Fruit fly (Drosophila melanogaster) whole organism, prepupa: Measurements from ENCODE around the gene CG14606.

Experiments
- Blimp-1 ChIP-seq: fragments of 200-800 bp; sonication (Bioruptor generic); optimal IDR thresholded peaks from 3 replicates; lab custom pipeline; 2017; ENCODE audit warnings: missing biosample characterization, missing genetic modification characterization, mild to moderate bottlenecking, moderate library complexity, missing genetic modification reagents
- CG11294 ChIP-seq: fragments of 200-800 bp; sonication (Bioruptor generic); IDR thresholded peaks from 2 replicates; pipeline ENCODE4 v1.3.6; 2022; ENCODE audit warnings: missing biosample characterization, missing genetic modification characterization
- CG11762 ChIP-seq: fragments of 200-800 bp; sonication (Bioruptor generic); optimal IDR thresholded peaks from 3 replicates; lab custom pipeline; 2016; ENCODE audit warnings: missing biosample characterization, missing genetic modification characterization; ENCODE audit not compliant: insufficient read depth
- CG15336 ChIP-seq: fragments of 200-800 bp; sonication (Bioruptor generic); IDR thresholded peaks from 2 replicates; pipeline ENCODE4 v1.3.6; 2022; ENCODE audit warnings: missing biosample characterization, missing genetic modification characterization
- CG31627 ChIP-seq: fragments of 200-800 bp; sonication (Bioruptor generic); optimal IDR thresholded peaks from 3 replicates; lab custom pipeline; 2016; ENCODE audit warnings: missing biosample characterization, missing genetic modification characterization
- CG32006 ChIP-seq: fragments of 200-800 bp; sonication (Bioruptor generic); optimal IDR thresholded peaks from 3 replicates; lab custom pipeline; 2017; ENCODE audit warnings: missing biosample characterization, mild to moderate bottlenecking, missing genetic modification characterization
- CG34406 ChIP-seq: fragments of 200-800 bp; sonication (Bioruptor generic); optimal IDR thresholded peaks from 3 replicates; lab custom pipeline; 2016; ENCODE audit warnings: missing biosample characterization, missing genetic modification characterization
- CG4318 ChIP-seq: fragments of 200-800 bp; sonication (Bioruptor generic); optimal IDR thresholded peaks from 3 replicates; lab custom pipeline; 2017; ENCODE audit warnings: missing biosample characterization, mild to moderate bottlenecking, missing genetic modification characterization
- CG6792 ChIP-seq: fragments of 200-800 bp; sonication (Bioruptor generic); optimal IDR thresholded peaks from 3 replicates; lab custom pipeline; 2016; ENCODE audit warnings: missing biosample characterization, missing genetic modification characterization
- CG6808 ChIP-seq: fragments of 200-800 bp; sonication (Bioruptor generic); optimal IDR thresholded peaks from 3 replicates; lab custom pipeline; 2017; ENCODE audit warnings: missing biosample characterization, missing genetic modification characterization, mild to moderate bottlenecking, moderate library complexity, missing genetic modification reagents
- CG8119 ChIP-seq: fragments of 200-800 bp; sonication (Bioruptor generic); IDR thresholded peaks from 3 replicates; pipeline ENCODE4 v1.3.6; 2022; ENCODE audit warnings: missing biosample characterization, missing genetic modification characterization
- CG8319 ChIP-seq: fragments of 200-800 bp; sonication (Bioruptor generic); optimal IDR thresholded peaks from 3 replicates; lab custom pipeline; 2016; ENCODE audit warnings: missing biosample characterization, missing genetic modification characterization
- CG8632 ChIP-seq: fragments of 200-800 bp; sonication (Bioruptor generic); optimal IDR thresholded peaks from 3 replicates; lab custom pipeline; 2016; ENCODE audit warnings: missing biosample characterization, missing genetic modification characterization
- Eip78C ChIP-seq: fragments of 200-800 bp; sonication (Bioruptor generic); peaks from one replicate; lab custom pipeline; 2016; ENCODE audit warnings: missing biosample characterization, missing genetic modification characterization
- Ets21C ChIP-seq: fragments of 200-800 bp; sonication (Bioruptor generic); optimal IDR thresholded peaks from 3 replicates; lab custom pipeline; 2016; ENCODE audit warnings: missing biosample characterization, missing genetic modification characterization
- Ets96B ChIP-seq: fragments of 200-800 bp; optimal IDR thresholded peaks from 2 replicates; lab custom pipeline; 2019; ENCODE audit warnings: missing biosample characterization, mild to moderate bottlenecking, missing genetic modification characterization, moderate library complexity
- Gug ChIP-seq: fragments of 200-800 bp; sonication (Bioruptor generic); IDR thresholded peaks from 2 replicates; pipeline ENCODE4 v1.3.6; 2022; ENCODE audit warnings: missing biosample characterization, missing genetic modification characterization
- Hr38 ChIP-seq: sonication (Bioruptor generic); optimal IDR thresholded peaks from 2 replicates; lab custom pipeline; 2016; ENCODE audit warnings: missing biosample characterization, missing genetic modification characterization
- Lpt ChIP-seq: fragments of 200-800 bp; sonication (Bioruptor generic); optimal IDR thresholded peaks from 3 replicates; lab custom pipeline; 2016; ENCODE audit warnings: missing biosample characterization, missing genetic modification characterization
- Met ChIP-seq: fragments of 200-800 bp; sonication (Bioruptor generic); optimal IDR thresholded peaks from 3 replicates; lab custom pipeline; 2016; ENCODE audit warnings: missing biosample characterization, missing genetic modification characterization
- OdsH ChIP-seq: fragments of 200-800 bp; sonication (Bioruptor generic); optimal IDR thresholded peaks from 3 replicates; lab custom pipeline; 2016; ENCODE audit warnings: missing biosample characterization, missing genetic modification characterization
- Sox102F ChIP-seq: fragments of 200-800 bp; sonication (Bioruptor generic); optimal IDR thresholded peaks from 2 replicates; lab custom pipeline; 2016; ENCODE audit warnings: missing biosample characterization, mild to moderate bottlenecking, missing genetic modification characterization
- achi ChIP-seq: fragments of 200-800 bp; sonication (Bioruptor generic); optimal IDR thresholded peaks from 3 replicates; lab custom pipeline; 2016; ENCODE audit warnings: missing biosample characterization, missing genetic modification characterization
- acj6 ChIP-seq: fragments of 200-800 bp; sonication (Bioruptor generic); optimal IDR thresholded peaks from 3 replicates; lab custom pipeline; 2016; ENCODE audit warnings: missing biosample characterization, missing genetic modification characterization
- cyc ChIP-seq: fragments of 200-800 bp; sonication (Bioruptor generic); optimal IDR thresholded peaks from 3 replicates; lab custom pipeline; 2016; ENCODE audit warnings: missing biosample characterization, missing genetic modification characterization
- dsx ChIP-seq: fragments of 200-800 bp; optimal IDR thresholded peaks from 3 replicates; lab custom pipeline; 2019; ENCODE audit warnings: missing biosample characterization, mild to moderate bottlenecking, missing genetic modification characterization, moderate library complexity; ENCODE audit not compliant: poor library complexity, severe bottlenecking
- eg ChIP-seq: fragments of 200-800 bp; sonication (Bioruptor generic); IDR thresholded peaks from 3 replicates; pipeline ENCODE4 v1.3.6; 2022; ENCODE audit warnings: missing biosample characterization, missing genetic modification characterization
- esn ChIP-seq: fragments of 200-800 bp; sonication (Bioruptor generic); optimal IDR thresholded peaks from 2 replicates; lab custom pipeline; 2016; ENCODE audit warnings: missing biosample characterization, mild to moderate bottlenecking, missing genetic modification characterization, moderate library complexity
- fkh ChIP-seq: fragments of 200-800 bp; sonication (Bioruptor generic); optimal IDR thresholded peaks from 3 replicates; lab custom pipeline; 2017; ENCODE audit warnings: missing biosample characterization, mild to moderate bottlenecking, missing genetic modification characterization, moderate library complexity
- salr ChIP-seq, 2 experiments: fragments of 200-800 bp; sonication (Bioruptor generic); optimal IDR thresholded peaks; 3 replicates each; lab custom pipeline; 2016 to 2018; ENCODE audit warnings: missing biosample characterization in 2 of 2, missing genetic modification characterization in 2 of 2, mild to moderate bottlenecking in 1 of 2
- ss ChIP-seq, 2 experiments: fragments of 200-800 bp; sonication (Bioruptor generic); optimal IDR thresholded peaks; 2 replicates in 1 of 2; 3 replicates in 1 of 2; lab custom pipeline; 2017 to 2018; ENCODE audit warnings: mild to moderate bottlenecking in 2 of 2, missing biosample characterization in 2 of 2, missing genetic modification characterization in 2 of 2, moderate library complexity in 1 of 2
- svp ChIP-seq: fragments of 200-800 bp; sonication (Bioruptor generic); peaks from one replicate; lab custom pipeline; 2016; ENCODE audit warnings: missing biosample characterization, missing genetic modification characterization
- vri ChIP-seq: fragments of 200-800 bp; sonication (Bioruptor generic); optimal IDR thresholded peaks from 3 replicates; lab custom pipeline; 2016; ENCODE audit warnings: missing biosample characterization, mild to moderate bottlenecking, missing genetic modification characterization

CG14606 gene

dm6 chr3R:7216924-7217529 is at the start of gene CG14606:
Gene CG14606 (minus strand): TSS chr3R:7217083.
- no peak for TF ChIP-seq acj6 (GFP tag; lab: Kevin White, UChicago)
- no peak for TF ChIP-seq Blimp-1 (GFP tag; lab: Kevin White, UChicago)
- no peak for TF ChIP-seq CG8319 (GFP tag; lab: Kevin White, UChicago)
- TF ChIP-seq svp (GFP tag; lab: Kevin White, UChicago) = no peak
- TF ChIP-seq CG11762 (GFP tag; lab: Kevin White, UChicago) = no peak
- no peak for TF ChIP-seq CG6808 (GFP tag; lab: Kevin White, UChicago)
- TF ChIP-seq vri (GFP tag; lab: Kevin White, UChicago) = peak; percentile 12
- no peak for TF ChIP-seq Hr38 (GFP tag; lab: Kevin White, UChicago)
- TF ChIP-seq eg (GFP tag; lab: Robert Waterston, UW) = 0 out of 3 replicates have a peak, but pooled peaks have one; percentile 7
- TF ChIP-seq dsx (GFP tag; lab: Kevin White, UChicago) = no peak
- TF ChIP-seq CG6792 (GFP tag; lab: Kevin White, UChicago) = no peak
- no peak for TF ChIP-seq ss (GFP tag; optimal IDR thresholded peaks at IDR 0.05; lab: Kevin White, UChicago)
- TF ChIP-seq CG8632 = no peak
- no peak for TF ChIP-seq achi
- TF ChIP-seq cyc (GFP tag; lab: Kevin White, UChicago) = no peak
- no peak for TF ChIP-seq CG4318 (GFP tag; lab: Kevin White, UChicago)
- no peak for TF ChIP-seq CG31627
- TF ChIP-seq fkh (GFP tag; lab: Kevin White, UChicago) = peak; percentile 56

dm6 chr3R:7265567-7266208 is 48.8 kb upstream of the CG14606 start, which contains the start of the genes Gld and Syt4:
Gene Gld (minus strand): TSS chr3R:7265703.
Gene Syt4 (plus strand): TSS chr3R:7266065.
- TF ChIP-seq svp (GFP tag; lab: Kevin White, UChicago) (peak; percentile 14), Eip78C (GFP tag; lab: Kevin White, UChicago) (peak; percentile 44), Blimp-1 (GFP tag; lab: Kevin White, UChicago) (no peak), eg (GFP tag; lab: Robert Waterston, UW) (peak; percentile 8; the same call in 1 of the 3 replicates), cyc (GFP tag; lab: Kevin White, UChicago) (no peak)

- TF ChIP-seq Ets96B (tag; lab: Kevin White, UChicago) (no peak), CG11294 (GFP tag; lab: Robert Waterston, UW) (no peak), CG31627 (no peak), Gug (GFP tag; lab: Robert Waterston, UW) (no peak), CG8119 (GFP tag; lab: Robert Waterston, UW) (no peak)
Measured at dm6 chr3R:7259554-7259953, 42.7 kb upstream of the CG14606 start.

dm6 chr3R:7251857-7252256 is 35.0 kb upstream of the CG14606 start, which contains the start of gene Obp84a:
Gene Obp84a (minus strand): TSS chr3R:7251957.
- no peak for TF ChIP-seq OdsH (GFP tag; lab: Kevin White, UChicago)
- TF ChIP-seq Sox102F (GFP tag; lab: Kevin White, UChicago) = no peak
- no peak for TF ChIP-seq Ets21C
- TF ChIP-seq svp (GFP tag; lab: Kevin White, UChicago) = no peak
- no peak for TF ChIP-seq CG31627
- TF ChIP-seq Lpt = no peak
- no peak for TF ChIP-seq salr (GFP tag; optimal IDR thresholded peaks at IDR 0.05; lab: Kevin White, UChicago)
- no peak for TF ChIP-seq CG34406
- no peak for TF ChIP-seq Met (GFP tag; lab: Kevin White, UChicago)
- no peak for TF ChIP-seq eg (GFP tag; lab: Robert Waterston, UW)
- TF ChIP-seq CG15336 (GFP tag; lab: Robert Waterston, UW) = no peak
- no peak for TF ChIP-seq esn
- no peak for TF ChIP-seq ss (GFP tag; optimal IDR thresholded peaks at IDR 0.05; lab: Kevin White, UChicago)
- no peak for TF ChIP-seq vri (GFP tag; lab: Kevin White, UChicago)
- no peak for TF ChIP-seq acj6 (GFP tag; lab: Kevin White, UChicago)
- no peak for TF ChIP-seq CG32006
- TF ChIP-seq CG8632 = no peak
